Fruit fly (Drosophila melanogaster) whole organism, embryonic: Measurements from ENCODE around the gene CG33679.
A peak's percentile ranks its signal among the peaks of the same experiment; 100 is the strongest.

Source experiments
- B-H2 ChIP-seq: fragments of 200-800 bp; sonication (Bioruptor generic); optimal IDR thresholded peaks from 2 replicates; lab custom pipeline; 2018; ENCODE audit warnings: missing biosample characterization, mild to moderate bottlenecking, missing genetic modification characterization
- BEAF-32 ChIP-seq: fragments of 200-800 bp; sonication (Bioruptor generic); optimal IDR thresholded peaks from 3 replicates; lab custom pipeline; 2017; ENCODE audit warnings: missing biosample characterization, missing genetic modification characterization, mild to moderate bottlenecking, moderate library complexity, missing genetic modification reagents
- Blimp-1 ChIP-seq: fragments of 200-800 bp; sonication (Bioruptor generic); optimal IDR thresholded peaks from 3 replicates; lab custom pipeline; 2018; ENCODE audit warnings: missing biosample characterization, missing genetic modification characterization, mild to moderate bottlenecking, moderate library complexity, missing genetic modification reagents
- CG1024 ChIP-seq: fragments of 200-800 bp; sonication (Bioruptor generic); IDR thresholded peaks from 2 replicates; pipeline ENCODE4 v1.3.6; 2022; ENCODE audit warnings: missing biosample characterization, missing genetic modification characterization
- CG10431 ChIP-seq: fragments of 200-800 bp; sonication (Bioruptor generic); optimal IDR thresholded peaks from 3 replicates; lab custom pipeline; 2018; ENCODE audit warnings: missing biosample characterization, mild to moderate bottlenecking, missing genetic modification characterization
- CG10543 ChIP-seq: fragments of 200-800 bp; sonication (Bioruptor generic); optimal IDR thresholded peaks from 3 replicates; lab custom pipeline; 2017; ENCODE audit warnings: missing biosample characterization, mild to moderate bottlenecking, missing genetic modification characterization, moderate library complexity
- CG12769 ChIP-seq: fragments of 200-800 bp; sonication (Bioruptor generic); optimal IDR thresholded peaks from 2 replicates; lab custom pipeline; 2019; ENCODE audit warnings: missing biosample characterization, mild to moderate bottlenecking, missing genetic modification characterization, moderate library complexity
- CG14441 ChIP-seq: fragments of 200-800 bp; sonication (Bioruptor generic); IDR thresholded peaks from 2 replicates; pipeline ENCODE4 v1.3.6; 2022; ENCODE audit warnings: missing biosample characterization, missing genetic modification characterization
- CG15269 ChIP-seq: fragments of 200-800 bp; sonication (Bioruptor generic); optimal IDR thresholded peaks from 2 replicates; lab custom pipeline; 2018; ENCODE audit warnings: missing biosample characterization, mild to moderate bottlenecking, missing genetic modification characterization, moderate library complexity
- CG18619 ChIP-seq: fragments of 200-800 bp; sonication (Bioruptor generic); optimal IDR thresholded peaks from 3 replicates; lab custom pipeline; 2017; ENCODE audit warnings: missing biosample characterization, mild to moderate bottlenecking, missing genetic modification characterization
- CG2202 ChIP-seq: fragments of 200-800 bp; sonication (Bioruptor generic); optimal IDR thresholded peaks from 2 replicates; lab custom pipeline; 2018; ENCODE audit warnings: missing biosample characterization, mild to moderate bottlenecking, missing genetic modification characterization
- CG33557 ChIP-seq: fragments of 200-800 bp; sonication (Bioruptor generic); optimal IDR thresholded peaks from 2 replicates; lab custom pipeline; 2019; ENCODE audit warnings: missing biosample characterization, mild to moderate bottlenecking, missing genetic modification characterization, moderate library complexity
- CG6254 ChIP-seq: fragments of 200-800 bp; sonication (Bioruptor generic); optimal IDR thresholded peaks from 3 replicates; lab custom pipeline; 2017; ENCODE audit warnings: mild to moderate bottlenecking, missing biosample characterization, missing genetic modification reagents, missing genetic modification characterization
- CG6689 ChIP-seq: fragments of 200-800 bp; sonication (Bioruptor generic); IDR thresholded peaks from 2 replicates; pipeline ENCODE4 v1.3.6; 2022; ENCODE audit warnings: missing biosample characterization, missing genetic modification characterization
- CG7556 ChIP-seq: fragments of 200-800 bp; sonication (Bioruptor generic); optimal IDR thresholded peaks from 2 replicates; lab custom pipeline; 2017; ENCODE audit warnings: missing biosample characterization, mild to moderate bottlenecking, missing genetic modification characterization
- CHES-1-like ChIP-seq: fragments of 200-800 bp; sonication (Bioruptor generic); optimal IDR thresholded peaks from 2 replicates; lab custom pipeline; 2016; ENCODE audit warnings: missing biosample characterization, missing genetic modification characterization
- Dbx ChIP-seq: fragments of 200-800 bp; sonication (Bioruptor generic); IDR thresholded peaks from 3 replicates; pipeline ENCODE4 v1.3.6; 2022; ENCODE audit warnings: missing biosample characterization, missing genetic modification characterization
- Dip2 ChIP-seq: fragments of 200-800 bp; sonication (Bioruptor generic); IDR thresholded peaks from 2 replicates; pipeline ENCODE4 v1.3.6; 2022; ENCODE audit warnings: missing biosample characterization, missing genetic modification characterization
- Drgx ChIP-seq: fragments of 200-800 bp; sonication (Bioruptor generic); IDR thresholded peaks from 2 replicates; pipeline ENCODE4 v1.3.6; 2022; ENCODE audit warnings: missing biosample characterization, missing genetic modification characterization
- ERR ChIP-seq: fragments of 200-800 bp; sonication (Bioruptor generic); optimal IDR thresholded peaks from 2 replicates; lab custom pipeline; 2016; ENCODE audit warnings: missing biosample characterization, missing genetic modification characterization
- Elba2 ChIP-seq: fragments of 200-800 bp; sonication (Bioruptor generic); optimal IDR thresholded peaks from 3 replicates; lab custom pipeline; 2016; ENCODE audit warnings: missing biosample characterization, missing genetic modification characterization
- Fer1 ChIP-seq: fragments of 200-800 bp; sonication (Bioruptor generic); optimal IDR thresholded peaks from 2 replicates; lab custom pipeline; 2017; ENCODE audit warnings: missing biosample characterization, mild to moderate bottlenecking, missing genetic modification characterization
- Fer3 ChIP-seq: fragments of 200-800 bp; sonication (Bioruptor generic); optimal IDR thresholded peaks from 2 replicates; lab custom pipeline; 2018; ENCODE audit warnings: missing biosample characterization, mild to moderate bottlenecking, missing genetic modification characterization, moderate library complexity
- H2.0 ChIP-seq: fragments of 200-800 bp; sonication (Bioruptor generic); IDR thresholded peaks from 2 replicates; pipeline ENCODE4 v1.3.6; 2022; ENCODE audit warnings: missing biosample characterization, missing genetic modification characterization
- HmgZ ChIP-seq: fragments of 200-800 bp; sonication (Bioruptor generic); optimal IDR thresholded peaks from 2 replicates; lab custom pipeline; 2018; ENCODE audit warnings: missing biosample characterization, mild to moderate bottlenecking, missing genetic modification characterization
- MESR4 ChIP-seq: fragments of 200-800 bp; sonication (Bioruptor generic); optimal IDR thresholded peaks from 2 replicates; lab custom pipeline; 2018; ENCODE audit warnings: missing biosample characterization, mild to moderate bottlenecking, missing genetic modification characterization, moderate library complexity
- Myb ChIP-seq: fragments of 200-800 bp; sonication (Bioruptor generic); optimal IDR thresholded peaks from 2 replicates; lab custom pipeline; 2016; ENCODE audit warnings: missing biosample characterization, missing genetic modification characterization
- Rx ChIP-seq: fragments of 200-800 bp; sonication (Bioruptor generic); IDR thresholded peaks from 2 replicates; pipeline ENCODE4 v1.3.6; 2022; ENCODE audit warnings: missing biosample characterization, missing genetic modification characterization
- Stat92E ChIP-seq, 3 experiments: fragments of >200 bp in 2 of 3; fragments of 200-800 bp in 1 of 3; sonication (Bioruptor generic) in 1 of 3; optimal IDR thresholded peaks; 2 replicates each; lab custom pipeline; 2017 to 2019; ENCODE audit warnings: missing biosample characterization in 3 of 3, missing genetic modification characterization in 3 of 3, mild to moderate bottlenecking in 1 of 3, moderate library complexity in 1 of 3
- Xbp1 ChIP-seq: fragments of 200-800 bp; sonication (Bioruptor generic); optimal IDR thresholded peaks from 3 replicates; lab custom pipeline; 2016; ENCODE audit warnings: missing biosample characterization, mild to moderate bottlenecking, missing genetic modification characterization
- ab ChIP-seq: fragments of 200-800 bp; sonication (Bioruptor generic); optimal IDR thresholded peaks from 2 replicates; lab custom pipeline; 2016; ENCODE audit warnings: missing biosample characterization, missing genetic modification characterization
- al ChIP-seq: fragments of 200-800 bp; sonication (Bioruptor generic); IDR thresholded peaks from 2 replicates; pipeline ENCODE4 v1.3.6; 2022; ENCODE audit warnings: missing biosample characterization, missing genetic modification characterization
- az2 ChIP-seq: fragments of 200-800 bp; sonication (Bioruptor generic); optimal IDR thresholded peaks from 3 replicates; lab custom pipeline; 2016; ENCODE audit warnings: missing biosample characterization, missing genetic modification characterization
- cad ChIP-seq: fragments of >200 bp; optimal IDR thresholded peaks from 2 replicates; lab custom pipeline; 2017; ENCODE audit warnings: missing biosample characterization, missing genetic modification characterization
- dan ChIP-seq: fragments of 200-800 bp; sonication (Bioruptor generic); IDR thresholded peaks from 2 replicates; pipeline ENCODE4 v1.3.6; 2022; ENCODE audit warnings: missing biosample characterization, missing genetic modification characterization
- dysf ChIP-seq: fragments of 200-800 bp; sonication (Bioruptor generic); IDR thresholded peaks from 3 replicates; pipeline ENCODE4 v1.3.6; 2022; ENCODE audit warnings: missing biosample characterization, missing genetic modification characterization
- ewg ChIP-seq: fragments of 200-800 bp; sonication (Bioruptor generic); optimal IDR thresholded peaks from 3 replicates; lab custom pipeline; 2017; ENCODE audit warnings: mild to moderate bottlenecking, missing biosample characterization, missing genetic modification reagents, missing genetic modification characterization
- exex ChIP-seq: fragments of 200-800 bp; sonication (Bioruptor generic); optimal IDR thresholded peaks from 4 replicates; lab custom pipeline; 2018; ENCODE audit warnings: missing biosample characterization, mild to moderate bottlenecking, missing genetic modification characterization, moderate library complexity
- kah ChIP-seq: fragments of 200-800 bp; sonication (Bioruptor generic); optimal IDR thresholded peaks from 2 replicates; lab custom pipeline; 2018; ENCODE audit warnings: missing biosample characterization, mild to moderate bottlenecking, missing genetic modification characterization
- lilli ChIP-seq: fragments of 200-800 bp; sonication (Bioruptor generic); optimal IDR thresholded peaks from 3 replicates; lab custom pipeline; 2016; ENCODE audit warnings: missing biosample characterization, missing genetic modification characterization
- nerfin-1 ChIP-seq: fragments of 200-800 bp; sonication (Bioruptor generic); optimal IDR thresholded peaks from 3 replicates; lab custom pipeline; 2019; ENCODE audit warnings: missing biosample characterization, mild to moderate bottlenecking, missing genetic modification characterization, moderate library complexity
- nmo ChIP-seq: fragments of 200-800 bp; sonication (Bioruptor generic); optimal IDR thresholded peaks from 2 replicates; lab custom pipeline; 2018; ENCODE audit warnings: missing biosample characterization, mild to moderate bottlenecking, missing genetic modification characterization, moderate library complexity
- pros ChIP-seq: fragments of 200-800 bp; sonication (Bioruptor generic); optimal IDR thresholded peaks from 3 replicates; lab custom pipeline; 2019; ENCODE audit warnings: missing biosample characterization, mild to moderate bottlenecking, missing genetic modification characterization, moderate library complexity
- ro ChIP-seq: fragments of 200-800 bp; sonication (Bioruptor generic); IDR thresholded peaks from 2 replicates; pipeline ENCODE4 v1.3.6; 2022; ENCODE audit warnings: missing biosample characterization, missing genetic modification characterization
- salm ChIP-seq: fragments of 200-800 bp; sonication (Bioruptor generic); optimal IDR thresholded peaks from 2 replicates; lab custom pipeline; 2018; ENCODE audit warnings: missing biosample characterization, mild to moderate bottlenecking, missing genetic modification characterization
- sens ChIP-seq: fragments of 200-800 bp; sonication (Bioruptor generic); peaks from one replicate; lab custom pipeline; 2016; ENCODE audit warnings: missing biosample characterization, missing genetic modification characterization
- seq ChIP-seq: fragments of 200-800 bp; sonication (Bioruptor generic); IDR thresholded peaks from 2 replicates; pipeline ENCODE4 v1.3.6; 2022; ENCODE audit warnings: missing biosample characterization, missing genetic modification characterization
- sisA ChIP-seq: fragments of 200-800 bp; sonication (Bioruptor generic); IDR thresholded peaks from 2 replicates; pipeline ENCODE4 v1.3.6; 2022; ENCODE audit warnings: missing biosample characterization, missing genetic modification characterization
- ssp ChIP-seq: fragments of 200-800 bp; sonication (Bioruptor generic); IDR thresholded peaks from 2 replicates; pipeline ENCODE4 v1.3.6; 2022; ENCODE audit warnings: missing biosample characterization, missing genetic modification characterization
- twi ChIP-seq: fragments of 200-800 bp; optimal IDR thresholded peaks from 2 replicates; lab custom pipeline; 2019; ENCODE audit warnings: missing biosample characterization, mild to moderate bottlenecking, missing genetic modification characterization, moderate library complexity
- wor ChIP-seq: fragments of 200-800 bp; sonication (Bioruptor generic); IDR thresholded peaks from 2 replicates; pipeline ENCODE4 v1.3.6; 2022; ENCODE audit warnings: missing biosample characterization, missing genetic modification characterization

The CG33679 gene

DNA sequence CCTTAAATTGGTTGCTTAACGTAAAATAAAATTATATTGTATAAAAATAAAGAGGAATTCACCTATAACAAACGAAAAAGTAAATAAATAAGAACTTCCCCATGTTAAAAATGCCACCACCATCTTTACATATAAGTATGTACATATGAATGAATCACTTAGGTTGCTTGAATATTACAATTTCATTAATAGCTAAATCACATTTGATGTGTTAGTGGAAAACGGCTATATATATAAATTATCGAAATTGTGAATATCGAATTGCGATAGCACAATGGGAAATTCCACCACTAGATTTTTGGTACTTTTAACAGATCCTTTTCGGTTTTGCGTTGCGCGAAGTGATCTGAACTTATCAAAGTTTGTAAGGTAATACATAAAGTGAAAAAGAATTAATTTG, 3.3 kb downstream of the CG33679 start, which contains the start of the genes solo and vas (continued):
- TF ChIP-seq al (GFP tag; lab: Robert Waterston, UW), result no peak
- 0 out of 2 replicates have a peak, but pooled peaks have one; percentile 22 for TF ChIP-seq sisA (GFP tag; lab: Robert Waterston, UW)
- TF ChIP-seq salm (tag; lab: Kevin White, UChicago), result no peak
- TF ChIP-seq HmgZ, result peak; percentile 55
- peak; percentile 30 for TF ChIP-seq Blimp-1
- TF ChIP-seq CG1024 (GFP tag; lab: Robert Waterston, UW), result peak; percentile 89
- TF ChIP-seq CG6254, result no peak
- TF ChIP-seq ab, result no peak
- peak; percentile 42 for TF ChIP-seq B-H2 (GFP tag; lab: Kevin White, UChicago)
- peak; percentile 25 for TF ChIP-seq CG18619 (GFP tag; lab: Kevin White, UChicago)
- peak; percentile 88 for TF ChIP-seq sens (GFP tag; lab: Kevin White, UChicago)
- TF ChIP-seq Dbx (GFP tag; lab: Robert Waterston, UW), result peak; percentile 65; the same call in 2 of the 3 replicates
- no peak; the same call in 1 of the 2 replicates for TF ChIP-seq seq
- TF ChIP-seq ro (GFP tag; lab: Robert Waterston, UW), result no peak
- TF ChIP-seq nmo (GFP tag; lab: Kevin White, UChicago), result peak; percentile 72
- peak; percentile 23 for TF ChIP-seq ewg (GFP tag; lab: Kevin White, UChicago)
- no peak for TF ChIP-seq cad
- TF ChIP-seq CG14441, result peak; percentile 42; the same call in 1 of the 2 replicates
- TF ChIP-seq CG15269 (tag; lab: Kevin White, UChicago), result peak; percentile 69
- no peak for TF ChIP-seq Rx
- peak; percentile 51 for TF ChIP-seq CG12769
- TF ChIP-seq Stat92E (GFP tag; optimal IDR thresholded peaks at IDR 0.05; lab: Kevin White, UChicago), result peak in 1 of 3 experiments; percentile 87
- peak; percentile 32 for TF ChIP-seq CG10543 (GFP tag; lab: Kevin White, UChicago)
- TF ChIP-seq dysf (GFP tag; lab: Robert Waterston, UW), result peak; percentile 47; the same call in 2 of the 3 replicates
- peak; percentile 50 for TF ChIP-seq H2.0 (GFP tag; lab: Robert Waterston, UW)
- no peak for TF ChIP-seq Elba2 (GFP tag; lab: Kevin White, UChicago)
- TF ChIP-seq exex (tag; lab: Kevin White, UChicago), result peak; percentile 12
- TF ChIP-seq MESR4 (GFP tag; lab: Kevin White, UChicago), result no peak
- peak; percentile 5 for TF ChIP-seq Fer1 (GFP tag; lab: Kevin White, UChicago)
- peak; percentile 97 for TF ChIP-seq ssp (GFP tag; lab: Robert Waterston, UW)
- peak; percentile 57 for TF ChIP-seq nerfin-1 (tag; lab: Kevin White, UChicago)
- no peak for TF ChIP-seq pros
- no peak for TF ChIP-seq CG2202 (tag; lab: Kevin White, UChicago)
- no peak for TF ChIP-seq Myb (GFP tag; lab: Kevin White, UChicago)
- no peak for TF ChIP-seq wor (GFP tag; lab: Robert Waterston, UW)
- peak; percentile 26 for TF ChIP-seq az2
- peak; percentile 49 for TF ChIP-seq CG6689 (GFP tag; lab: Robert Waterston, UW)
- TF ChIP-seq CG33557, result peak; percentile 43
- peak; percentile 61 for TF ChIP-seq BEAF-32 (GFP tag; lab: Kevin White, UChicago)
- peak; percentile 19 for TF ChIP-seq CG10431 (GFP tag; lab: Kevin White, UChicago)
- 0 out of 2 replicates have a peak, but pooled peaks have one; percentile 20 for TF ChIP-seq Drgx (GFP tag; lab: Robert Waterston, UW)
- TF ChIP-seq dan (GFP tag; lab: Robert Waterston, UW), result no peak
- no peak for TF ChIP-seq Dip2 (GFP tag; lab: Robert Waterston, UW)
- TF ChIP-seq kah (GFP tag; lab: Kevin White, UChicago), result peak; percentile 2
- peak; percentile 12 for TF ChIP-seq CHES-1-like (GFP tag; lab: Kevin White, UChicago)
- TF ChIP-seq CG7556 (GFP tag; lab: Kevin White, UChicago), result peak; percentile 30
- peak; percentile 27 for TF ChIP-seq lilli (GFP tag; lab: Kevin White, UChicago)
- no peak for TF ChIP-seq ERR (GFP tag; lab: Kevin White, UChicago)
- peak; percentile 49 for TF ChIP-seq Fer3
- peak; percentile 59 for TF ChIP-seq Xbp1 (GFP tag; lab: Kevin White, UChicago)
- TF ChIP-seq twi (tag; lab: Kevin White, UChicago), result peak; percentile 48
